Fruit fly (Drosophila melanogaster): ENCODE data around the gene Zip71B.

Gene Zip71B

dm6 chr3L:14992025-14992424 lies at the start of gene Zip71B:
Gene Zip71B, plus strand, starts transcription at chr3L:14992289.
- TF ChIP-seq Met (GFP tag; optimal IDR thresholded peaks at IDR 0.05) (no peak), CG3919 (GFP tag; optimal IDR thresholded peaks at IDR 0.05) (no peak), Lpt (GFP tag; optimal IDR thresholded peaks at IDR 0.05) (no peak), CG6854 (GFP tag; optimal IDR thresholded peaks at IDR 0.05) (peak; percentile 55), achi (GFP tag; optimal IDR thresholded peaks at IDR 0.05) (peak; percentile 91), vri (GFP tag; optimal IDR thresholded peaks at IDR 0.05) (peak; percentile 25), ss (GFP tag; optimal IDR thresholded peaks at IDR 0.05) (no peak), CG16779 (tag; optimal IDR thresholded peaks at IDR 0.05) (no peak)

dm6 chr3L:14942769-14943168 lies 49.3 kb upstream of the Zip71B start:
- TF ChIP-seq fd59A (GFP tag; optimal IDR thresholded peaks at IDR 0.05) = no peak
- no peak for TF ChIP-seq CG8632 (GFP tag; optimal IDR thresholded peaks at IDR 0.05)
- no peak for TF ChIP-seq CG16779 (tag; optimal IDR thresholded peaks at IDR 0.05)
- TF ChIP-seq CG1621 (tag; optimal IDR thresholded peaks at IDR 0.05) = no peak
- TF ChIP-seq fkh (GFP tag; optimal IDR thresholded peaks at IDR 0.05) = no peak
- no peak for TF ChIP-seq dsx (GFP tag; optimal IDR thresholded peaks at IDR 0.05; ENCODE audit: poor library complexity, severe bottlenecking)
- no peak for TF ChIP-seq Sox15 (GFP tag; optimal IDR thresholded peaks at IDR 0.05)
- no peak for TF ChIP-seq ss (GFP tag; optimal IDR thresholded peaks at IDR 0.05)
- TF ChIP-seq Hr38 (GFP tag; optimal IDR thresholded peaks at IDR 0.05) = no peak
- TF ChIP-seq fd85E (GFP tag; optimal IDR thresholded peaks at IDR 0.05) = no peak
- TF ChIP-seq Ets21C (GFP tag; optimal IDR thresholded peaks at IDR 0.05) = no peak
- no peak for TF ChIP-seq Met (GFP tag; optimal IDR thresholded peaks at IDR 0.05)
- TF ChIP-seq CG10669 (GFP tag; optimal IDR thresholded peaks at IDR 0.05) = no peak
- TF ChIP-seq Eip75B (GFP tag; optimal IDR thresholded peaks at IDR 0.05) = no peak
- no peak for TF ChIP-seq CG11762 (GFP tag; optimal IDR thresholded peaks at IDR 0.05; ENCODE audit: insufficient read depth)
- TF ChIP-seq achi (GFP tag; optimal IDR thresholded peaks at IDR 0.05) = no peak
- TF ChIP-seq CG32006 (GFP tag; optimal IDR thresholded peaks at IDR 0.05) = no peak
- no peak for TF ChIP-seq CG6854 (GFP tag; optimal IDR thresholded peaks at IDR 0.05)
- no peak for TF ChIP-seq Smox (GFP tag; optimal IDR thresholded peaks at IDR 0.05)
- TF ChIP-seq CG3919 (GFP tag; optimal IDR thresholded peaks at IDR 0.05) = no peak

dm6 chr3L:14944231-14944630 lies 47.9 kb upstream of the Zip71B start, which contains the start of gene CG13465:
Gene CG13465, minus strand, starts transcription at chr3L:14944331.
- TF ChIP-seq achi (GFP tag; optimal IDR thresholded peaks at IDR 0.05) (no peak), acj6 (GFP tag; optimal IDR thresholded peaks at IDR 0.05) (no peak), CG11294 (GFP tag; IDR thresholded peaks at IDR 0.05) (no peak), CG6163 (GFP tag; IDR thresholded peaks at IDR 0.05) (no peak), Hr38 (GFP tag; optimal IDR thresholded peaks at IDR 0.05) (no peak), topi (GFP tag; optimal IDR thresholded peaks at IDR 0.05) (no peak), cyc (GFP tag; optimal IDR thresholded peaks at IDR 0.05) (no peak), pdm3 (GFP tag; optimal IDR thresholded peaks at IDR 0.05) (no peak)

dm6 chr3L:14945961-14946466 lies 46.1 kb upstream of the Zip71B start, which contains the start of gene BobA:
Gene BobA, minus strand, starts transcription at chr3L:14946125.
- TF ChIP-seq esn (GFP tag; optimal IDR thresholded peaks at IDR 0.05) (no peak), eg (GFP tag; IDR thresholded peaks at IDR 0.05) (no peak), dsx (GFP tag; optimal IDR thresholded peaks at IDR 0.05; ENCODE audit: poor library complexity, severe bottlenecking) (no peak), CG34406 (GFP tag; optimal IDR thresholded peaks at IDR 0.05) (no peak), CG3032 (tag; optimal IDR thresholded peaks at IDR 0.05) (no peak), CG11902 (GFP tag; optimal IDR thresholded peaks at IDR 0.05) (no peak), CG31627 (GFP tag; optimal IDR thresholded peaks at IDR 0.05) (no peak), net (GFP tag; optimal IDR thresholded peaks at IDR 0.05) (no peak), topi (GFP tag; optimal IDR thresholded peaks at IDR 0.05) (no peak), Sox14 (GFP tag; optimal IDR thresholded peaks at IDR 0.05) (no peak), CG6276 (GFP tag; optimal IDR thresholded peaks at IDR 0.05) (no peak), Hr38 (GFP tag; optimal IDR thresholded peaks at IDR 0.05) (no peak), fkh (GFP tag; optimal IDR thresholded peaks at IDR 0.05) (no peak), Eip78C (GFP tag) (no peak), svp (GFP tag) (no peak), CG4318 (GFP tag; optimal IDR thresholded peaks at IDR 0.05) (no peak)

All from whole organism, prepupa.